Fruit fly (Drosophila melanogaster): ENCODE results near the gene CG6271.

Gene CG6271

dm6 chr3R:26988412-26988981, 37.4 kb downstream of the CG6271 start, which contains the start of gene CG31075 (continued):
- peak; percentile 56 for TF ChIP-seq grau (tag; optimal IDR thresholded peaks at IDR 0.05)
- no peak for TF ChIP-seq CG10543 (GFP tag; optimal IDR thresholded peaks at IDR 0.05)
- no peak for TF ChIP-seq CG18262 (tag; optimal IDR thresholded peaks at IDR 0.05)
- peak; percentile 91 for TF ChIP-seq Dbx (GFP tag; IDR thresholded peaks at IDR 0.05)
- peak; percentile 55 for TF ChIP-seq CG9215 (GFP tag; IDR thresholded peaks at IDR 0.05)
- TF ChIP-seq Med (GFP tag) = peak; percentile 84
- TF ChIP-seq CTCF (GFP tag; optimal IDR thresholded peaks at IDR 0.05) = peak; percentile 61
- TF ChIP-seq Ravus (GFP tag; IDR thresholded peaks at IDR 0.05) = peak; percentile 20
- no peak for TF ChIP-seq D19B (GFP tag; optimal IDR thresholded peaks at IDR 0.05)
- no peak for TF ChIP-seq vnd (GFP tag; IDR thresholded peaks at IDR 0.05; ENCODE audit: partially characterized antibody)
- no peak for TF ChIP-seq trem (tag; optimal IDR thresholded peaks at IDR 0.05)
- no peak for TF ChIP-seq CG2202 (tag; optimal IDR thresholded peaks at IDR 0.05)
- no peak for TF ChIP-seq CG6254 (GFP tag; optimal IDR thresholded peaks at IDR 0.05)
- peak; percentile 7 for TF ChIP-seq nau (GFP tag; optimal IDR thresholded peaks at IDR 0.05)
- no peak for TF ChIP-seq CG3838 (GFP tag; optimal IDR thresholded peaks at IDR 0.05)
- TF ChIP-seq CG4404 (GFP tag; IDR thresholded peaks at IDR 0.05) = no peak
- peak; percentile 69 for TF ChIP-seq CG3281 (GFP tag; optimal IDR thresholded peaks at IDR 0.05)
- TF ChIP-seq ttk (GFP tag; IDR thresholded peaks at IDR 0.05) = peak; percentile 36; the same call in 1 of the 2 replicates
- TF ChIP-seq en (GFP tag; optimal IDR thresholded peaks at IDR 0.05) = no peak
- TF ChIP-seq Xbp1 (GFP tag; optimal IDR thresholded peaks at IDR 0.05) = peak; percentile 18
- TF ChIP-seq CG43689 (GFP tag; IDR thresholded peaks at IDR 0.05) = peak; percentile 30; the same call in 1 of the 2 replicates
- 0 out of 4 replicates have a peak, but pooled peaks have one; percentile 35 for TF ChIP-seq chinmo (GFP tag; IDR thresholded peaks at IDR 0.05; ENCODE audit: partially characterized antibody)
- TF ChIP-seq CG4360 (GFP tag; IDR thresholded peaks at IDR 0.05) = no peak
- peak; percentile 63 for TF ChIP-seq zfh2 (GFP tag; optimal IDR thresholded peaks at IDR 0.05)
- TF ChIP-seq CG8281 (tag; optimal IDR thresholded peaks at IDR 0.05) = no peak
- peak; percentile 23 for TF ChIP-seq CG6765 (GFP tag; optimal IDR thresholded peaks at IDR 0.05)
- TF ChIP-seq CG8089 (GFP tag; optimal IDR thresholded peaks at IDR 0.05) = no peak
- TF ChIP-seq az2 (GFP tag; optimal IDR thresholded peaks at IDR 0.05) = no peak
- TF ChIP-seq CG8359 (GFP tag; optimal IDR thresholded peaks at IDR 0.05; ENCODE audit: borderline replicate concordance) = no peak
- no peak for TF ChIP-seq D (optimal IDR thresholded peaks at IDR 0.05)
- TF ChIP-seq D (GFP tag; optimal IDR thresholded peaks at IDR 0.05) = no peak
- peak; percentile 79 for TF ChIP-seq onecut (GFP tag; IDR thresholded peaks at IDR 0.05)
- no peak for TF ChIP-seq CG10959 (GFP tag; IDR thresholded peaks at IDR 0.05)
- peak; percentile 37 for TF ChIP-seq B-H2 (GFP tag; optimal IDR thresholded peaks at IDR 0.05)
- peak; percentile 44 for TF ChIP-seq CG10366 (GFP tag; IDR thresholded peaks at IDR 0.05)
- peak; percentile 29; the same call in 1 of the 2 replicates for TF ChIP-seq esg (GFP tag; conservative IDR thresholded peaks at IDR 0.05)
- TF ChIP-seq ci (GFP tag; IDR thresholded peaks at IDR 0.05) = peak; percentile 61; the same call in 2 of the 3 replicates
- TF ChIP-seq HmgD (GFP tag; optimal IDR thresholded peaks at IDR 0.05) = no peak
- TF ChIP-seq vfl (GFP tag; optimal IDR thresholded peaks at IDR 0.05) = no peak
- TF ChIP-seq CG32532 (GFP tag; IDR thresholded peaks at IDR 0.05) = peak; percentile 83
- no peak for TF ChIP-seq gsb (GFP tag; IDR thresholded peaks at IDR 0.05)
- TF ChIP-seq CG4707 (GFP tag; optimal IDR thresholded peaks at IDR 0.05) = peak; percentile 93
- 0 out of 3 replicates have a peak, but pooled peaks have one; percentile 41 for TF ChIP-seq ken (GFP tag; IDR thresholded peaks at IDR 0.05)
- TF ChIP-seq CG6654 (GFP tag; optimal IDR thresholded peaks at IDR 0.05) = no peak
- TF ChIP-seq CG12155 (GFP tag; optimal IDR thresholded peaks at IDR 0.05) = peak; percentile 37
- peak; percentile 52 for TF ChIP-seq Nf-YA (GFP tag; IDR thresholded peaks at IDR 0.05)
- TF ChIP-seq pum (GFP tag; optimal IDR thresholded peaks at IDR 0.05) = no peak
- TF ChIP-seq Doc2 (GFP tag; IDR thresholded peaks at IDR 0.05) = no peak
- TF ChIP-seq CG2120 (GFP tag; optimal IDR thresholded peaks at IDR 0.05) = peak; percentile 65
- peak; percentile 55 for TF ChIP-seq Xrp1 (GFP tag; IDR thresholded peaks at IDR 0.05)
- TF ChIP-seq HLH4C (GFP tag; IDR thresholded peaks at IDR 0.05; ENCODE audit: partially characterized antibody) = no peak
- peak; percentile 65; the same call in 1 of the 2 replicates for TF ChIP-seq CG5953 (GFP tag; IDR thresholded peaks at IDR 0.05)
